Worm (Caenorhabditis elegans): ENCODE results near the gene fip-1.

Gene fip-1

ce11 chrIII:8611282-8611681 is 28.3 kb upstream of the fip-1 start:
- TF ChIP-seq pha-4 (tag; optimal IDR thresholded peaks at IDR 0.05) (no peak), K02D7.2 (tag; optimal IDR thresholded peaks at IDR 0.05) (no peak), npax-4 (tag; optimal IDR thresholded peaks at IDR 0.05) (no peak), pros-1 (tag; optimal IDR thresholded peaks at IDR 0.05) (no peak), ceh-22 (tag; optimal IDR thresholded peaks at IDR 0.05) (no peak), hlh-15 (tag; optimal IDR thresholded peaks at IDR 0.05) (no peak), tbx-7 (tag; optimal IDR thresholded peaks at IDR 0.05) (no peak), nhr-232 (tag; optimal IDR thresholded peaks at IDR 0.05) (no peak), pqm-1 (tag; optimal IDR thresholded peaks at IDR 0.05) (no peak), ceh-18 (tag; optimal IDR thresholded peaks at IDR 0.05) (no peak), nhr-11 (tag; optimal IDR thresholded peaks at IDR 0.05) (no peak), syd-9 (tag; optimal IDR thresholded peaks at IDR 0.05) (no peak), ttx-3 (tag; optimal IDR thresholded peaks at IDR 0.05) (no peak), ztf-16 (tag; optimal IDR thresholded peaks at IDR 0.05) (no peak), ceh-31 (tag; optimal IDR thresholded peaks at IDR 0.05) (no peak), hlh-6 (tag; optimal IDR thresholded peaks at IDR 0.05) (no peak), ceh-34 (tag; optimal IDR thresholded peaks at IDR 0.05) (no peak), nfya-1 (tag; optimal IDR thresholded peaks at IDR 0.05) (no peak)

ce11 chrIII:8613573-8613972 is 26.0 kb upstream of the fip-1 start:
- no peak for TF ChIP-seq ceh-24 (tag; optimal IDR thresholded peaks at IDR 0.05)
- no peak for TF ChIP-seq ztf-16 (tag; optimal IDR thresholded peaks at IDR 0.05)
- TF ChIP-seq hlh-8 (tag; optimal IDR thresholded peaks at IDR 0.05): no peak
- no peak for TF ChIP-seq gmeb-2 (tag; optimal IDR thresholded peaks at IDR 0.05)
- no peak for TF ChIP-seq fkh-6 (tag; optimal IDR thresholded peaks at IDR 0.05)
- no peak for TF ChIP-seq eyg-1 (tag; optimal IDR thresholded peaks at IDR 0.05)
- TF ChIP-seq nhr-232 (tag; optimal IDR thresholded peaks at IDR 0.05): no peak
- no peak for TF ChIP-seq hlh-30 (tag; optimal IDR thresholded peaks at IDR 0.05; ENCODE audit: insufficient read depth)
- no peak for TF ChIP-seq ceh-45 (GFP tag; IDR thresholded peaks at IDR 0.05)
- no peak for TF ChIP-seq unc-55 (GFP tag; optimal IDR thresholded peaks at IDR 0.05)
- TF ChIP-seq Y22D7AL.16 (tag; optimal IDR thresholded peaks at IDR 0.05): no peak
- TF ChIP-seq elt-4 (tag; optimal IDR thresholded peaks at IDR 0.05): no peak

- TF ChIP-seq ceh-45 (GFP tag; IDR thresholded peaks at IDR 0.05) (no peak), fkh-10 (GFP tag; optimal IDR thresholded peaks at IDR 0.05) (no peak), unc-42 (tag; optimal IDR thresholded peaks at IDR 0.05) (peak; percentile 47)
Measured at ce11 chrIII:8614490-8614889, 25.1 kb upstream of the fip-1 start, which contains the start of gene rha-2. rha-2 (minus strand) TSS chrIII:8614569.

- no peak for TF ChIP-seq zip-5 (tag; optimal IDR thresholded peaks at IDR 0.05)
- TF ChIP-seq ceh-22 (tag; optimal IDR thresholded peaks at IDR 0.05): no peak
- no peak for TF ChIP-seq che-1 (tag; optimal IDR thresholded peaks at IDR 0.05)
- no peak for TF ChIP-seq ets-4 (tag; optimal IDR thresholded peaks at IDR 0.05)
- no peak for TF ChIP-seq pax-1 (tag; optimal IDR thresholded peaks at IDR 0.05)
- no peak for TF ChIP-seq pha-4 (tag; optimal IDR thresholded peaks at IDR 0.05)
- TF ChIP-seq ama-1 (optimal IDR thresholded peaks at IDR 0.05): no peak
- TF ChIP-seq ceh-48 (tag; optimal IDR thresholded peaks at IDR 0.05): no peak
- no peak for TF ChIP-seq F13H6.1 (tag; optimal IDR thresholded peaks at IDR 0.05)
- no peak for TF ChIP-seq dmd-4 (tag; optimal IDR thresholded peaks at IDR 0.05; ENCODE audit: borderline replicate concordance)
- TF ChIP-seq syd-9 (tag; optimal IDR thresholded peaks at IDR 0.05): no peak
- no peak for TF ChIP-seq ceh-31 (tag; optimal IDR thresholded peaks at IDR 0.05)
- TF ChIP-seq pat-9 (tag; optimal IDR thresholded peaks at IDR 0.05): no peak
- no peak for TF ChIP-seq nhr-232 (tag; optimal IDR thresholded peaks at IDR 0.05)
- no peak for TF ChIP-seq tbx-2 (tag; optimal IDR thresholded peaks at IDR 0.05)
- no peak for TF ChIP-seq ceh-18 (tag; optimal IDR thresholded peaks at IDR 0.05)
Measured at ce11 chrIII:8616587-8616986, 23.0 kb upstream of the fip-1 start, which contains the start of gene C06E1.11. C06E1.11 (minus strand) TSS chrIII:8616687.

Data from whole organism, late embryonic.